Fruit fly (Drosophila melanogaster) whole organism, embryonic: Measurements from ENCODE around the gene CG33490.

Source experiments
- Antp ChIP-seq: fragments of 200-800 bp; sonication (Bioruptor generic); optimal IDR thresholded peaks from 3 replicates; lab custom pipeline; 2016; ENCODE audit warnings: missing biosample characterization, missing genetic modification characterization
- Blimp-1 ChIP-seq: fragments of 200-800 bp; sonication (Bioruptor generic); optimal IDR thresholded peaks from 3 replicates; lab custom pipeline; 2018; ENCODE audit warnings: missing biosample characterization, missing genetic modification characterization, mild to moderate bottlenecking, moderate library complexity, missing genetic modification reagents
- C15 ChIP-seq: fragments of 200-800 bp; sonication (Bioruptor generic); IDR thresholded peaks from 3 replicates; pipeline ENCODE4 v1.3.6; 2022; ENCODE audit warnings: missing biosample characterization, missing genetic modification characterization
- CG10267 ChIP-seq: fragments of 200-800 bp; sonication (Bioruptor generic); optimal IDR thresholded peaks from 2 replicates; lab custom pipeline; 2018; ENCODE audit warnings: missing biosample characterization, mild to moderate bottlenecking, missing genetic modification characterization, moderate library complexity
- CG10959 ChIP-seq: fragments of 200-800 bp; sonication (Bioruptor generic); IDR thresholded peaks from 2 replicates; pipeline ENCODE4 v1.3.6; 2022; ENCODE audit warnings: missing biosample characterization, missing genetic modification characterization
- CG11504 ChIP-seq: fragments of 200-800 bp; sonication (Bioruptor generic); optimal IDR thresholded peaks from 3 replicates; lab custom pipeline; 2019; ENCODE audit warnings: missing biosample characterization, mild to moderate bottlenecking, missing genetic modification characterization, moderate library complexity
- CG12104 ChIP-seq: fragments of 200-800 bp; sonication (Bioruptor generic); optimal IDR thresholded peaks from 3 replicates; lab custom pipeline; 2016; ENCODE audit warnings: missing biosample characterization, missing genetic modification characterization
- CG1233 ChIP-seq: fragments of 200-800 bp; sonication (Bioruptor generic); optimal IDR thresholded peaks from 4 replicates; lab custom pipeline; 2018; ENCODE audit warnings: missing biosample characterization, mild to moderate bottlenecking, missing genetic modification characterization
- CG13287 ChIP-seq: fragments of 200-800 bp; sonication (Bioruptor generic); IDR thresholded peaks from 2 replicates; pipeline ENCODE4 v1.3.6; 2022; ENCODE audit warnings: missing biosample characterization, missing genetic modification characterization; ENCODE audit not compliant: partially characterized antibody
- CG14441 ChIP-seq: fragments of 200-800 bp; sonication (Bioruptor generic); IDR thresholded peaks from 2 replicates; pipeline ENCODE4 v1.3.6; 2022; ENCODE audit warnings: missing biosample characterization, missing genetic modification characterization
- CG14965 ChIP-seq: fragments of 200-800 bp; sonication (Bioruptor generic); optimal IDR thresholded peaks from 2 replicates; lab custom pipeline; 2016; ENCODE audit warnings: missing biosample characterization, missing genetic modification characterization, borderline replicate concordance
- CG15269 ChIP-seq: fragments of 200-800 bp; sonication (Bioruptor generic); optimal IDR thresholded peaks from 2 replicates; lab custom pipeline; 2018; ENCODE audit warnings: missing biosample characterization, mild to moderate bottlenecking, missing genetic modification characterization, moderate library complexity
- CG17612 ChIP-seq: fragments of 200-800 bp; sonication (Bioruptor generic); IDR thresholded peaks from 2 replicates; pipeline ENCODE4 v1.3.6; 2022; ENCODE audit warnings: missing biosample characterization, missing genetic modification characterization
- CG17912 ChIP-seq: fragments of 200-800 bp; sonication (Bioruptor generic); optimal IDR thresholded peaks from 2 replicates; lab custom pipeline; 2018; ENCODE audit warnings: missing biosample characterization, mild to moderate bottlenecking, missing genetic modification characterization
- CG2875 ChIP-seq: fragments of 200-800 bp; sonication (Bioruptor generic); optimal IDR thresholded peaks from 2 replicates; lab custom pipeline; 2017; ENCODE audit warnings: missing biosample characterization, mild to moderate bottlenecking, missing genetic modification characterization, missing genetic modification reagents
- CG6791 ChIP-seq: fragments of 200-800 bp; sonication (Bioruptor generic); IDR thresholded peaks from 3 replicates; pipeline ENCODE4 v1.3.6; 2022; ENCODE audit warnings: missing biosample characterization, missing genetic modification characterization; ENCODE audit not compliant: partially characterized antibody
- CG8478 ChIP-seq: fragments of >200 bp; optimal IDR thresholded peaks from 2 replicates; lab custom pipeline; 2018
- CG9876 ChIP-seq: fragments of 200-800 bp; sonication (Bioruptor generic); optimal IDR thresholded peaks from 2 replicates; lab custom pipeline; 2016; ENCODE audit warnings: missing biosample characterization, missing genetic modification characterization
- CG9932 ChIP-seq: fragments of 200-800 bp; sonication (Bioruptor generic); IDR thresholded peaks from 2 replicates; pipeline ENCODE4 v1.3.6; 2022; ENCODE audit warnings: missing biosample characterization, missing genetic modification characterization
- CoRest ChIP-seq: fragments of 200-800 bp; sonication (Bioruptor generic); optimal IDR thresholded peaks from 3 replicates; lab custom pipeline; 2018; ENCODE audit warnings: missing biosample characterization, mild to moderate bottlenecking, missing genetic modification characterization, moderate library complexity
- D ChIP-seq, 2 experiments: fragments of 200-800 bp in 1 of 2; fragments of >200 bp in 1 of 2; sonication (Bioruptor generic) in 1 of 2; optimal IDR thresholded peaks; 2 replicates in 1 of 2; 3 replicates in 1 of 2; lab custom pipeline; 2017; ENCODE audit warnings: mild to moderate bottlenecking in 1 of 2, missing biosample characterization in 1 of 2, missing genetic modification characterization in 1 of 2, missing genetic modification reagents in 1 of 2
- Doc2 ChIP-seq: fragments of 200-800 bp; sonication (Bioruptor generic); IDR thresholded peaks from 2 replicates; pipeline ENCODE4 v1.3.6; 2022; ENCODE audit warnings: missing biosample characterization, missing genetic modification characterization
- Dp ChIP-seq: fragments of 200-800 bp; sonication (Bioruptor generic); optimal IDR thresholded peaks from 2 replicates; lab custom pipeline; 2018; ENCODE audit warnings: missing biosample characterization, mild to moderate bottlenecking, missing genetic modification characterization, moderate library complexity
- Drgx ChIP-seq: fragments of 200-800 bp; sonication (Bioruptor generic); IDR thresholded peaks from 2 replicates; pipeline ENCODE4 v1.3.6; 2022; ENCODE audit warnings: missing biosample characterization, missing genetic modification characterization
- E2f1 ChIP-seq: fragments of 200-800 bp; sonication (Bioruptor generic); IDR thresholded peaks from 2 replicates; pipeline ENCODE4 v1.3.6; 2022; ENCODE audit warnings: missing biosample characterization, missing genetic modification characterization
- Hr78 ChIP-seq, 2 experiments: fragments of 200-800 bp in 1 of 2; fragments of >200 bp in 1 of 2; sonication (Bioruptor generic) in 1 of 2; optimal IDR thresholded peaks; 2 replicates each; lab custom pipeline; 2017 to 2019; ENCODE audit warnings: missing biosample characterization in 2 of 2, missing genetic modification characterization in 2 of 2, mild to moderate bottlenecking in 1 of 2, moderate library complexity in 1 of 2
- Myb ChIP-seq: fragments of 200-800 bp; sonication (Bioruptor generic); optimal IDR thresholded peaks from 2 replicates; lab custom pipeline; 2016; ENCODE audit warnings: missing biosample characterization, missing genetic modification characterization
- NC2β ChIP-seq: fragments of 200-800 bp; sonication (Bioruptor generic); optimal IDR thresholded peaks from 2 replicates; lab custom pipeline; 2016; ENCODE audit warnings: missing biosample characterization, missing genetic modification characterization
- Opbp ChIP-seq: fragments of 200-800 bp; sonication (Bioruptor generic); IDR thresholded peaks from 3 replicates; pipeline ENCODE4 v1.3.6; 2022; ENCODE audit warnings: missing biosample characterization, missing genetic modification characterization; ENCODE audit not compliant: partially characterized antibody
- ac ChIP-seq: fragments of 200-800 bp; sonication (Bioruptor generic); optimal IDR thresholded peaks from 3 replicates; lab custom pipeline; 2017; ENCODE audit warnings: missing biosample characterization, mild to moderate bottlenecking, missing genetic modification characterization
- chif ChIP-seq, 2 experiments: fragments of 200-800 bp; sonication (Bioruptor generic); optimal IDR thresholded peaks; 3 replicates each; lab custom pipeline; 2016; ENCODE audit warnings: missing biosample characterization in 2 of 2, missing genetic modification characterization in 2 of 2
- crp ChIP-seq, 2 experiments: fragments of 200-800 bp; sonication (Bioruptor generic); optimal IDR thresholded peaks; 2 replicates in 1 of 2; 3 replicates in 1 of 2; lab custom pipeline; 2017; ENCODE audit warnings: missing biosample characterization in 2 of 2, missing genetic modification characterization in 2 of 2, mild to moderate bottlenecking in 1 of 2, moderate library complexity in 1 of 2
- eve ChIP-seq, 2 experiments: fragments of >200 bp; optimal IDR thresholded peaks; 2 replicates each; lab custom pipeline; 2017; ENCODE audit warnings: missing biosample characterization in 2 of 2, missing genetic modification characterization in 2 of 2
- ham ChIP-seq: fragments of 200-800 bp; sonication (Bioruptor generic); IDR thresholded peaks from 2 replicates; pipeline ENCODE4 v1.3.6; 2022; ENCODE audit warnings: missing biosample characterization, missing genetic modification characterization
- nau ChIP-seq: fragments of 200-800 bp; sonication (Bioruptor generic); optimal IDR thresholded peaks from 3 replicates; lab custom pipeline; 2017; ENCODE audit warnings: missing biosample characterization, mild to moderate bottlenecking, missing genetic modification characterization, missing genetic modification reagents
- odd ChIP-seq: fragments of 200-800 bp; sonication (Bioruptor generic); optimal IDR thresholded peaks from 2 replicates; lab custom pipeline; 2017; ENCODE audit warnings: missing biosample characterization, mild to moderate bottlenecking, missing genetic modification characterization
- pan ChIP-seq, 4 experiments: fragments of >200 bp in 3 of 4; fragments of 200-800 bp in 1 of 4; sonication (Bioruptor generic) in 1 of 4; optimal IDR thresholded peaks in 3 of 4; IDR thresholded peaks in 1 of 4; 2 replicates each; pipeline versions ENCODE4 v1.3.6 to Lab custom; 2017 to 2022; ENCODE audit warnings: missing biosample characterization in 2 of 4, missing genetic modification characterization in 2 of 4, mixed read lengths in 1 of 4
- scrt ChIP-seq: fragments of 200-800 bp; sonication (Bioruptor generic); optimal IDR thresholded peaks from 2 replicates; lab custom pipeline; 2018; ENCODE audit warnings: missing biosample characterization, mild to moderate bottlenecking, missing genetic modification characterization, moderate library complexity
- sima ChIP-seq: fragments of 200-800 bp; sonication (Bioruptor generic); optimal IDR thresholded peaks from 2 replicates; lab custom pipeline; 2016; ENCODE audit warnings: missing biosample characterization, missing genetic modification characterization
- ssp ChIP-seq: fragments of 200-800 bp; sonication (Bioruptor generic); IDR thresholded peaks from 2 replicates; pipeline ENCODE4 v1.3.6; 2022; ENCODE audit warnings: missing biosample characterization, missing genetic modification characterization
- sug ChIP-seq: fragments of 200-800 bp; optimal IDR thresholded peaks from 2 replicates; lab custom pipeline; 2019; ENCODE audit warnings: missing biosample characterization, mild to moderate bottlenecking, missing genetic modification characterization, moderate library complexity
- tap ChIP-seq: fragments of 200-800 bp; optimal IDR thresholded peaks from 3 replicates; lab custom pipeline; 2019; ENCODE audit warnings: missing biosample characterization, mild to moderate bottlenecking, missing genetic modification characterization, moderate library complexity
- trh ChIP-seq: fragments of 200-800 bp; sonication (Bioruptor generic); optimal IDR thresholded peaks from 2 replicates; lab custom pipeline; 2016; ENCODE audit warnings: missing biosample characterization, missing genetic modification characterization
- ttk ChIP-seq: fragments of 200-800 bp; sonication (Bioruptor generic); IDR thresholded peaks from 2 replicates; pipeline ENCODE4 v2.1.2; 2022; ENCODE audit warnings: missing biosample characterization, missing genetic modification characterization
- tx ChIP-seq: fragments of 200-800 bp; sonication (Bioruptor generic); optimal IDR thresholded peaks from 2 replicates; lab custom pipeline; 2016; ENCODE audit warnings: missing biosample characterization, missing genetic modification characterization
- wek ChIP-seq: fragments of 200-800 bp; sonication (Bioruptor generic); optimal IDR thresholded peaks from 3 replicates; lab custom pipeline; 2018; ENCODE audit warnings: missing biosample characterization, mild to moderate bottlenecking, missing genetic modification characterization, moderate library complexity
- zen ChIP-seq: fragments of 200-800 bp; sonication (Bioruptor generic); optimal IDR thresholded peaks from 3 replicates; lab custom pipeline; 2018; ENCODE audit warnings: missing biosample characterization, mild to moderate bottlenecking, missing genetic modification characterization, moderate library complexity

Gene CG33490

DNA sequence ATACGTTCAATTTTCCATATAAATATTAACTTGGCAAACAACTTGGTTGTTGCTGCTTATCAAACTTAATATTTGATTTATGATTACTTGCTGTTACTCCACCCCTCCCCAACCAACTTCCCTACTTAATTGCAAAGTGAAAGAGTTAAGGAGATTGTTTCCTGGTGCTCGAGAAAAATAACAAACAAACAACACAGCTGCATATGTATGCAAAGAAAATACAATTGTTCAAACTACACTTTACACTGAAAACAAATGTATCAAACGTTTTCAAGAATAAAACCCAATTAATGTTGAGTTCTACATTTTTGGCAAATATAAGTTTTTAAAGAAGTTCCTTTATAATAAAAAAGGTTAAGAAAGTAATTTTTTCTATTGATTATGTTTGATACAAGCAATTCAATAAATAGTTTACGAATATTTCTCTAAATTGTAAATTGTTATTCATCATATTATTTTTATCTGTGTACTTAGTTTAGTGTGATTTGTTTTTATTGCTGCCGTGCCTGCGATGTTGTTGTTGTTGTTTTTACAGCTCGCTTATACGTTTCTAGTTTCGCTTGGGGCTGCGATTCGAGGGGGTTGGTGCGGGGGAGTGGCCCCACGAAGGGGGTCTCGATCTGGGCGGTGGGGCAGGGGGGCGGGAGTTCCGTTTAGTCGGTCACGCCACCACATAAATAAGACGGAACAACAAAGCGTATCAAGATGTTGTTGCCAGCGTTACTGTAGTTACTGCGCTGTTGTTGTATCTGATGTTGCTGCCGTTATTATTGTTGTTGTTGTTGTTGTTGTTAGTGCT lies 18.6 kb downstream of the CG33490 start (continued):
- TF ChIP-seq tx (GFP tag; lab: Kevin White, UChicago) (peak; percentile 16), zen (tag; lab: Kevin White, UChicago) (peak; percentile 57), E2f1 (GFP tag; lab: Robert Waterston, UW) (no peak; the same call in 1 of the 2 replicates), NC2β (GFP tag; lab: Kevin White, UChicago) (peak; percentile 27), crp (GFP tag; optimal IDR thresholded peaks at IDR 0.05; lab: Kevin White, UChicago) (peak in 1 of 2 experiments; percentile 0), trh (GFP tag; lab: Kevin White, UChicago) (peak; percentile 46), Opbp (GFP tag; lab: Robert Waterston, UW) (0 out of 3 replicates have a peak, but pooled peaks have one; percentile 24), CG17612 (GFP tag; lab: Robert Waterston, UW) (no peak), CG10959 (GFP tag; lab: Robert Waterston, UW) (no peak), CG13287 (GFP tag; lab: Robert Waterston, UW) (peak; percentile 26; the same call in 1 of the 2 replicates), CG2875 (peak; percentile 61), Doc2 (GFP tag; lab: Robert Waterston, UW) (no peak), Antp (GFP tag; lab: Kevin White, UChicago) (no peak), CG6791 (GFP tag; lab: Robert Waterston, UW) (no peak), CG1233 (GFP tag; lab: Kevin White, UChicago) (peak; percentile 68), ac (GFP tag; lab: Kevin White, UChicago) (no peak), wek (GFP tag; lab: Kevin White, UChicago) (no peak), CG9932 (peak; percentile 57), odd (GFP tag; lab: Kevin White, UChicago) (peak; percentile 72), eve (GFP tag; optimal IDR thresholded peaks at IDR 0.05; lab: Kevin White, UChicago) (peak in 1 of 2 experiments; percentile 58), ttk (GFP tag; lab: Robert Waterston, UW) (peak; percentile 46; the same call in 1 of the 2 replicates), CG12104 (GFP tag; lab: Kevin White, UChicago) (peak; percentile 60), ssp (GFP tag; lab: Robert Waterston, UW) (peak; percentile 53; the same call in 1 of the 2 replicates), C15 (GFP tag; lab: Robert Waterston, UW) (no peak), CG14441 (GFP tag; lab: Robert Waterston, UW) (no peak), tap (tag; lab: Kevin White, UChicago) (peak; percentile 60), ham (GFP tag; lab: Robert Waterston, UW) (no peak), CG11504 (tag; lab: Kevin White, UChicago) (peak; percentile 85), Blimp-1 (peak; percentile 89), CG9876 (no peak), CG8478 (lab: Kevin White, UChicago) (no peak), Hr78 (GFP tag; optimal IDR thresholded peaks at IDR 0.05; lab: Kevin White, UChicago) (peak in 1 of 2 experiments; percentile 34), Myb (GFP tag; lab: Kevin White, UChicago) (no peak), sima (GFP tag; lab: Kevin White, UChicago) (no peak), CG15269 (peak; percentile 82), D (optimal IDR thresholded peaks at IDR 0.05; lab: Kevin White, UChicago) (no peak), D (GFP tag; optimal IDR thresholded peaks at IDR 0.05; lab: Kevin White, UChicago) (peak; percentile 71), CoRest (tag; lab: Kevin White, UChicago) (peak; percentile 87), chif (GFP tag; optimal IDR thresholded peaks at IDR 0.05; lab: Kevin White, UChicago) (peak; percentile 51 to 62), CG10267 (tag; lab: Kevin White, UChicago) (peak; percentile 79), Drgx (GFP tag; lab: Robert Waterston, UW) (peak; percentile 52; the same call in 1 of the 2 replicates), nau (GFP tag; lab: Kevin White, UChicago) (peak; percentile 4), Dp (GFP tag; lab: Kevin White, UChicago) (no peak), pan (optimal IDR thresholded peaks at IDR 0.05; lab: Kevin White, UChicago) (no peak), pan (GFP tag; optimal IDR thresholded peaks at IDR 0.05 in 1 of 2, IDR thresholded peaks at IDR 0.05 in 1 of 2) (peak in 1 of 2 experiments; percentile 58), CG14965 (GFP tag; lab: Kevin White, UChicago) (no peak), sug (tag; lab: Kevin White, UChicago) (peak; percentile 76), scrt (GFP tag; lab: Kevin White, UChicago) (peak; percentile 32), CG17912 (no peak)
